Fruit fly (Drosophila melanogaster) whole organism, prepupa: ENCODE measurements around the gene nbs.

Source experiments
- Blimp-1 ChIP-seq: fragments of 200-800 bp; sonication (Bioruptor generic); optimal IDR thresholded peaks from 3 replicates; lab custom pipeline; 2017; ENCODE audit warnings: missing biosample characterization, missing genetic modification characterization, mild to moderate bottlenecking, moderate library complexity, missing genetic modification reagents
- CG10631 ChIP-seq: fragments of 200-800 bp; sonication (Bioruptor generic); optimal IDR thresholded peaks from 2 replicates; lab custom pipeline; 2016; ENCODE audit warnings: missing biosample characterization, missing genetic modification characterization
- CG10669 ChIP-seq: fragments of 200-800 bp; sonication (Bioruptor generic); optimal IDR thresholded peaks from 3 replicates; lab custom pipeline; 2018; ENCODE audit warnings: missing biosample characterization, mild to moderate bottlenecking, missing genetic modification characterization, moderate library complexity
- CG11294 ChIP-seq: fragments of 200-800 bp; sonication (Bioruptor generic); IDR thresholded peaks from 2 replicates; pipeline ENCODE4 v1.3.6; 2022; ENCODE audit warnings: missing biosample characterization, missing genetic modification characterization
- CG1621 ChIP-seq: fragments of 200-800 bp; sonication (Bioruptor generic); optimal IDR thresholded peaks from 3 replicates; lab custom pipeline; 2018; ENCODE audit warnings: missing biosample characterization, mild to moderate bottlenecking, missing genetic modification characterization
- CG16779 ChIP-seq: fragments of 200-800 bp; sonication (Bioruptor generic); optimal IDR thresholded peaks from 3 replicates; lab custom pipeline; 2017; ENCODE audit warnings: missing biosample characterization, mild to moderate bottlenecking, missing genetic modification characterization
- CG3032 ChIP-seq: fragments of 200-800 bp; optimal IDR thresholded peaks from 2 replicates; lab custom pipeline; 2019; ENCODE audit warnings: missing biosample characterization, mild to moderate bottlenecking, missing genetic modification characterization, moderate library complexity
- CG31627 ChIP-seq: fragments of 200-800 bp; sonication (Bioruptor generic); optimal IDR thresholded peaks from 3 replicates; lab custom pipeline; 2016; ENCODE audit warnings: missing biosample characterization, missing genetic modification characterization
- CG32006 ChIP-seq: fragments of 200-800 bp; sonication (Bioruptor generic); optimal IDR thresholded peaks from 3 replicates; lab custom pipeline; 2017; ENCODE audit warnings: missing biosample characterization, mild to moderate bottlenecking, missing genetic modification characterization
- CG34406 ChIP-seq: fragments of 200-800 bp; sonication (Bioruptor generic); optimal IDR thresholded peaks from 3 replicates; lab custom pipeline; 2016; ENCODE audit warnings: missing biosample characterization, missing genetic modification characterization
- CG4318 ChIP-seq: fragments of 200-800 bp; sonication (Bioruptor generic); optimal IDR thresholded peaks from 3 replicates; lab custom pipeline; 2017; ENCODE audit warnings: missing biosample characterization, mild to moderate bottlenecking, missing genetic modification characterization
- CG6276 ChIP-seq: fragments of 200-800 bp; sonication (Bioruptor generic); optimal IDR thresholded peaks from 2 replicates; lab custom pipeline; 2017; ENCODE audit warnings: missing biosample characterization, mild to moderate bottlenecking, missing genetic modification characterization
- CG6792 ChIP-seq: fragments of 200-800 bp; sonication (Bioruptor generic); optimal IDR thresholded peaks from 3 replicates; lab custom pipeline; 2016; ENCODE audit warnings: missing biosample characterization, missing genetic modification characterization
- CG6808 ChIP-seq: fragments of 200-800 bp; sonication (Bioruptor generic); optimal IDR thresholded peaks from 3 replicates; lab custom pipeline; 2017; ENCODE audit warnings: missing biosample characterization, missing genetic modification characterization, mild to moderate bottlenecking, moderate library complexity, missing genetic modification reagents
- CG6854 ChIP-seq: fragments of 200-800 bp; sonication (Bioruptor generic); optimal IDR thresholded peaks from 2 replicates; lab custom pipeline; 2017; ENCODE audit warnings: missing biosample characterization, mild to moderate bottlenecking, missing genetic modification characterization
- CG7368 ChIP-seq: fragments of 200-800 bp; sonication (Bioruptor generic); optimal IDR thresholded peaks from 3 replicates; lab custom pipeline; 2016; ENCODE audit warnings: missing biosample characterization, missing genetic modification characterization
- CG8119 ChIP-seq: fragments of 200-800 bp; sonication (Bioruptor generic); IDR thresholded peaks from 3 replicates; pipeline ENCODE4 v1.3.6; 2022; ENCODE audit warnings: missing biosample characterization, missing genetic modification characterization
- CG8319 ChIP-seq: fragments of 200-800 bp; sonication (Bioruptor generic); optimal IDR thresholded peaks from 3 replicates; lab custom pipeline; 2016; ENCODE audit warnings: missing biosample characterization, missing genetic modification characterization
- CG8632 ChIP-seq: fragments of 200-800 bp; sonication (Bioruptor generic); optimal IDR thresholded peaks from 3 replicates; lab custom pipeline; 2016; ENCODE audit warnings: missing biosample characterization, missing genetic modification characterization
- Eip75B ChIP-seq: fragments of 200-800 bp; sonication (Bioruptor generic); optimal IDR thresholded peaks from 3 replicates; lab custom pipeline; 2016; ENCODE audit warnings: missing biosample characterization, missing genetic modification characterization
- Eip78C ChIP-seq: fragments of 200-800 bp; sonication (Bioruptor generic); peaks from one replicate; lab custom pipeline; 2016; ENCODE audit warnings: missing biosample characterization, missing genetic modification characterization
- Eip93F ChIP-seq: fragments of 200-800 bp; sonication (Bioruptor generic); optimal IDR thresholded peaks from 2 replicates; lab custom pipeline; 2016; ENCODE audit warnings: missing biosample characterization, mild to moderate bottlenecking, missing genetic modification characterization
- Ets21C ChIP-seq: fragments of 200-800 bp; sonication (Bioruptor generic); optimal IDR thresholded peaks from 3 replicates; lab custom pipeline; 2016; ENCODE audit warnings: missing biosample characterization, missing genetic modification characterization
- Ets96B ChIP-seq: fragments of 200-800 bp; optimal IDR thresholded peaks from 2 replicates; lab custom pipeline; 2019; ENCODE audit warnings: missing biosample characterization, mild to moderate bottlenecking, missing genetic modification characterization, moderate library complexity
- Gug ChIP-seq: fragments of 200-800 bp; sonication (Bioruptor generic); IDR thresholded peaks from 2 replicates; pipeline ENCODE4 v1.3.6; 2022; ENCODE audit warnings: missing biosample characterization, missing genetic modification characterization
- Hr38 ChIP-seq: sonication (Bioruptor generic); optimal IDR thresholded peaks from 2 replicates; lab custom pipeline; 2016; ENCODE audit warnings: missing biosample characterization, missing genetic modification characterization
- Hr39 ChIP-seq: fragments of 200-800 bp; sonication (Bioruptor generic); optimal IDR thresholded peaks from 2 replicates; lab custom pipeline; 2016; ENCODE audit warnings: missing biosample characterization, missing genetic modification characterization
- Hr4 ChIP-seq: fragments of 200-800 bp; sonication (Bioruptor generic); optimal IDR thresholded peaks from 3 replicates; lab custom pipeline; 2016; ENCODE audit warnings: missing biosample characterization, missing genetic modification characterization
- OdsH ChIP-seq: fragments of 200-800 bp; sonication (Bioruptor generic); optimal IDR thresholded peaks from 3 replicates; lab custom pipeline; 2016; ENCODE audit warnings: missing biosample characterization, missing genetic modification characterization
- Smox ChIP-seq: fragments of 200-800 bp; sonication (Bioruptor generic); optimal IDR thresholded peaks from 3 replicates; lab custom pipeline; 2016; ENCODE audit warnings: missing biosample characterization, missing genetic modification characterization
- achi ChIP-seq: fragments of 200-800 bp; sonication (Bioruptor generic); optimal IDR thresholded peaks from 3 replicates; lab custom pipeline; 2016; ENCODE audit warnings: missing biosample characterization, missing genetic modification characterization
- cyc ChIP-seq: fragments of 200-800 bp; sonication (Bioruptor generic); optimal IDR thresholded peaks from 3 replicates; lab custom pipeline; 2016; ENCODE audit warnings: missing biosample characterization, missing genetic modification characterization
- dsx ChIP-seq: fragments of 200-800 bp; optimal IDR thresholded peaks from 3 replicates; lab custom pipeline; 2019; ENCODE audit warnings: missing biosample characterization, mild to moderate bottlenecking, missing genetic modification characterization, moderate library complexity; ENCODE audit not compliant: poor library complexity, severe bottlenecking
- eg ChIP-seq: fragments of 200-800 bp; sonication (Bioruptor generic); IDR thresholded peaks from 3 replicates; pipeline ENCODE4 v1.3.6; 2022; ENCODE audit warnings: missing biosample characterization, missing genetic modification characterization
- fkh ChIP-seq: fragments of 200-800 bp; sonication (Bioruptor generic); optimal IDR thresholded peaks from 3 replicates; lab custom pipeline; 2017; ENCODE audit warnings: missing biosample characterization, mild to moderate bottlenecking, missing genetic modification characterization, moderate library complexity
- net ChIP-seq: fragments of 200-800 bp; sonication (Bioruptor generic); optimal IDR thresholded peaks from 3 replicates; lab custom pipeline; 2016; ENCODE audit warnings: missing biosample characterization, missing genetic modification characterization
- pdm3 ChIP-seq: fragments of 200-800 bp; sonication (Bioruptor generic); optimal IDR thresholded peaks from 3 replicates; lab custom pipeline; 2016; ENCODE audit warnings: missing biosample characterization, missing genetic modification characterization
- salr ChIP-seq, 2 experiments: fragments of 200-800 bp; sonication (Bioruptor generic); optimal IDR thresholded peaks; 3 replicates each; lab custom pipeline; 2016 to 2018; ENCODE audit warnings: missing biosample characterization in 2 of 2, missing genetic modification characterization in 2 of 2, mild to moderate bottlenecking in 1 of 2
- ss ChIP-seq, 2 experiments: fragments of 200-800 bp; sonication (Bioruptor generic); optimal IDR thresholded peaks; 2 replicates in 1 of 2; 3 replicates in 1 of 2; lab custom pipeline; 2017 to 2018; ENCODE audit warnings: mild to moderate bottlenecking in 2 of 2, missing biosample characterization in 2 of 2, missing genetic modification characterization in 2 of 2, moderate library complexity in 1 of 2
- svp ChIP-seq: fragments of 200-800 bp; sonication (Bioruptor generic); peaks from one replicate; lab custom pipeline; 2016; ENCODE audit warnings: missing biosample characterization, missing genetic modification characterization
- vri ChIP-seq: fragments of 200-800 bp; sonication (Bioruptor generic); optimal IDR thresholded peaks from 3 replicates; lab custom pipeline; 2016; ENCODE audit warnings: missing biosample characterization, mild to moderate bottlenecking, missing genetic modification characterization

nbs gene

dm6 chr3L:9717101-9717500 is 5.9 kb downstream of the nbs start:
- TF ChIP-seq CG6854 (GFP tag; lab: Kevin White, UChicago) (no peak), CG16779 (tag; lab: Kevin White, UChicago) (peak; percentile 14)
- TF ChIP-seq, all 60 proteins: peak for 1

dm6 chr3L:9716595-9716994 is 6.4 kb downstream of the nbs start:
- no peak for TF ChIP-seq Eip75B
- no peak for TF ChIP-seq OdsH (GFP tag; lab: Kevin White, UChicago)
- no peak for TF ChIP-seq CG10631
- no peak for TF ChIP-seq Hr39
- TF ChIP-seq CG8632 (GFP tag; lab: Kevin White, UChicago), result no peak
- no peak for TF ChIP-seq CG7368 (GFP tag; lab: Kevin White, UChicago)
- TF ChIP-seq CG32006 (GFP tag; lab: Kevin White, UChicago), result no peak
- no peak for TF ChIP-seq CG8319 (GFP tag; lab: Kevin White, UChicago)
- peak in 1 of 2 experiments; percentile 29 for TF ChIP-seq ss (GFP tag; optimal IDR thresholded peaks at IDR 0.05; lab: Kevin White, UChicago)
- no peak for TF ChIP-seq net (GFP tag; lab: Kevin White, UChicago)
- TF ChIP-seq CG6854 (GFP tag; lab: Kevin White, UChicago), result no peak
- TF ChIP-seq cyc (GFP tag; lab: Kevin White, UChicago), result no peak
- no peak for TF ChIP-seq CG34406 (GFP tag; lab: Kevin White, UChicago)
- TF ChIP-seq CG4318 (GFP tag; lab: Kevin White, UChicago), result no peak
- no peak for TF ChIP-seq Blimp-1
- TF ChIP-seq eg, result no peak
- no peak for TF ChIP-seq achi (GFP tag; lab: Kevin White, UChicago)
- TF ChIP-seq CG31627 (GFP tag; lab: Kevin White, UChicago), result no peak
- TF ChIP-seq CG11294, result no peak
- TF ChIP-seq CG6276 (GFP tag; lab: Kevin White, UChicago), result no peak
- TF ChIP-seq fkh (GFP tag; lab: Kevin White, UChicago), result no peak
- TF ChIP-seq CG6808 (GFP tag; lab: Kevin White, UChicago), result no peak
- no peak for TF ChIP-seq CG16779 (tag; lab: Kevin White, UChicago)
- TF ChIP-seq Smox (GFP tag; lab: Kevin White, UChicago), result no peak
- no peak for TF ChIP-seq Ets21C
- peak; percentile 98 for TF ChIP-seq svp
- TF ChIP-seq dsx (GFP tag; lab: Kevin White, UChicago), result peak; percentile 22

DNA sequence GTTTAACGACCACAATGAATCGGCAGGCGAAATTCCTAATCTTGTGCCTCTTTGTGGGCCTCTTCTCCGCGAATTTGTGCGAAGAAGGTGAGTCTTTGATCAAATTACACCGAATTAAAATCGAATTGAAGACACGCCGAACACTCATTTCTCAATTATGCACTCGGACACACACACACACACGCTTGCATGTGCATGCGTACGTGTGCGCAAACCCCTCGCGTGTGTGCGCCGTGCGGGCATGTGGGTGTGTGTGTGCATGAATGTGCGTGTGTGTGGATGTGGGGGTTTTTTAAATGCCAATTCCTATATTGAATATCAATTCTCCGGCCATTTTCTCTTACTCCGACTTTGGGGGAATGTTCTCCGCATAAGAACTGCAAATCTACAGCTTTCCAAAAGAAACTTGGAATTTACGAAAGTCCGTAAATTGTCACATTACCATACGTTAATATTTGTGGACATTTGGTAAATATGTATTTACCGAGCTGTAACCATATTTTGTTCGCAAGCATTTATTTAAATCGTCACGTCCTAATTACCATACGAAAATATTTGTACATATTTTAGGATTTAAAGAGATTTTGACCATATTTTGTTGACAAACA is 8.4 kb downstream of the nbs start:
- TF ChIP-seq ss (GFP tag; optimal IDR thresholded peaks at IDR 0.05; lab: Kevin White, UChicago) (peak; percentile 5 to 52), Hr38 (no peak), fkh (GFP tag; lab: Kevin White, UChicago) (peak; percentile 64), Gug (GFP tag; lab: Robert Waterston, UW) (no peak), Eip93F (no peak), CG34406 (GFP tag; lab: Kevin White, UChicago) (no peak), Ets96B (tag; lab: Kevin White, UChicago) (no peak), Hr4 (no peak), eg (no peak), CG16779 (tag; lab: Kevin White, UChicago) (no peak), CG6276 (GFP tag; lab: Kevin White, UChicago) (no peak), Eip75B (no peak), Ets21C (no peak), Eip78C (GFP tag; lab: Kevin White, UChicago) (peak; percentile 62), net (GFP tag; lab: Kevin White, UChicago) (no peak), CG6792 (GFP tag; lab: Kevin White, UChicago) (no peak), CG10669 (no peak), CG6854 (GFP tag; lab: Kevin White, UChicago) (peak; percentile 51), CG8119 (no peak), CG3032 (no peak), CG8632 (GFP tag; lab: Kevin White, UChicago) (no peak), pdm3 (no peak), CG8319 (GFP tag; lab: Kevin White, UChicago) (no peak), CG1621 (peak; percentile 42), salr (GFP tag; optimal IDR thresholded peaks at IDR 0.05; lab: Kevin White, UChicago) (no peak), Smox (GFP tag; lab: Kevin White, UChicago) (no peak), vri (GFP tag; lab: Kevin White, UChicago) (peak; percentile 63)
